Worm (Caenorhabditis elegans) whole organism, L3 larva: ENCODE data around the gene fbxb-95.
"Not testable (repeated sequence)": the region's sequence is repeated elsewhere in the genome, so short reads cannot be mapped to it uniquely, and the experiment has no call there.

Experiments
- R02D3.7 ChIP-seq: fragments of 150-350 bp; optimal IDR thresholded peaks from 2 replicates; lab custom pipeline; 2014; ENCODE audit warnings: missing biosample characterization, missing genetic modification characterization
- ZK546.5 ChIP-seq: sonication (generic microtip); optimal IDR thresholded peaks from 2 replicates; lab custom pipeline; 2017; ENCODE audit warnings: missing biosample characterization, missing genetic modification characterization
- ceh-28 ChIP-seq: fragments of 150-350 bp; optimal IDR thresholded peaks from 2 replicates; lab custom pipeline; 2014; ENCODE audit warnings: missing biosample characterization, missing genetic modification reagents, missing genetic modification characterization
- egl-27 ChIP-seq: sonication (generic microtip); optimal IDR thresholded peaks from 4 replicates; lab custom pipeline; 2017; ENCODE audit warnings: missing biosample characterization, missing genetic modification reagents, missing genetic modification characterization
- egl-5 ChIP-seq: fragments of 150-350 bp; optimal IDR thresholded peaks from 2 replicates; lab custom pipeline; 2017; ENCODE audit warnings: missing biosample characterization, missing genetic modification reagents, missing genetic modification characterization, inconsistent platforms
- elt-1 ChIP-seq: fragments of 150-350 bp; optimal IDR thresholded peaks from 2 replicates; lab custom pipeline; 2014; ENCODE audit warnings: missing biosample characterization, missing genetic modification characterization
- elt-2 ChIP-seq: sonication (generic microtip); optimal IDR thresholded peaks from 2 replicates; lab custom pipeline; 2016; ENCODE audit warnings: missing genetic modification reagents, mild to moderate bottlenecking, missing genetic modification characterization, missing compliant biosample characterization
- elt-3 ChIP-seq, 3 experiments: fragments of 150-350 bp in 1 of 3; sonication (generic microtip) in 2 of 3; optimal IDR thresholded peaks; 2 replicates in 2 of 3; 4 replicates in 1 of 3; lab custom pipeline; 2014 to 2017; ENCODE audit warnings: missing biosample characterization in 3 of 3, missing genetic modification characterization in 3 of 3
- eor-1 ChIP-seq, 2 experiments: fragments of 150-350 bp; optimal IDR thresholded peaks; 2 replicates each; lab custom pipeline; 2014 to 2018; ENCODE audit warnings: missing biosample characterization in 2 of 2, missing genetic modification characterization in 2 of 2
- fkh-10 ChIP-seq: sonication (generic microtip); optimal IDR thresholded peaks from 2 replicates; lab custom pipeline; 2017; ENCODE audit warnings: missing biosample characterization, missing genetic modification reagents, missing genetic modification characterization
- fkh-2 ChIP-seq: fragments of 150-350 bp; optimal IDR thresholded peaks from 2 replicates; lab custom pipeline; 2014; ENCODE audit warnings: missing biosample characterization, missing genetic modification reagents, missing genetic modification characterization
- fos-1 ChIP-seq: fragments of 150-350 bp; optimal IDR thresholded peaks from 2 replicates; lab custom pipeline; 2014; ENCODE audit warnings: missing biosample characterization, missing genetic modification characterization
- lin-15B ChIP-seq: fragments of 150-350 bp; optimal IDR thresholded peaks from 2 replicates; lab custom pipeline; 2014; ENCODE audit warnings: missing biosample characterization, missing genetic modification characterization
- lin-39 ChIP-seq: fragments of 150-350 bp; optimal IDR thresholded peaks from 2 replicates; lab custom pipeline; 2018; ENCODE audit warnings: missing biosample characterization, missing genetic modification reagents, missing genetic modification characterization
- mdl-1 ChIP-seq: fragments of 150-350 bp; optimal IDR thresholded peaks from 2 replicates; lab custom pipeline; 2014; ENCODE audit warnings: missing biosample characterization, missing genetic modification characterization
- mml-1 ChIP-seq: fragments of 150-350 bp; sonication (generic microtip); optimal IDR thresholded peaks from 3 replicates; lab custom pipeline; 2014; ENCODE audit warnings: missing biosample characterization, missing genetic modification characterization
- nhr-11 ChIP-seq: fragments of 150-350 bp; optimal IDR thresholded peaks from 2 replicates; lab custom pipeline; 2014; ENCODE audit warnings: missing biosample characterization, missing genetic modification characterization
- nhr-23 ChIP-seq: fragments of 150-350 bp; optimal IDR thresholded peaks from 2 replicates; lab custom pipeline; 2014; ENCODE audit warnings: missing biosample characterization, missing genetic modification reagents, missing genetic modification characterization
- nhr-28 ChIP-seq: fragments of 150-350 bp; optimal IDR thresholded peaks from 2 replicates; lab custom pipeline; 2014; ENCODE audit warnings: missing biosample characterization, missing genetic modification characterization
- nhr-43 ChIP-seq: sonication (generic microtip); optimal IDR thresholded peaks from 2 replicates; lab custom pipeline; 2016; ENCODE audit warnings: mild to moderate bottlenecking, missing genetic modification characterization, missing compliant biosample characterization; ENCODE audit not compliant: poor library complexity, severe bottlenecking
- nhr-67 ChIP-seq: fragments of 150-350 bp; optimal IDR thresholded peaks from 2 replicates; lab custom pipeline; 2014; ENCODE audit warnings: missing biosample characterization, missing genetic modification characterization
- nhr-76 ChIP-seq: fragments of 150-350 bp; sonication (generic microtip); optimal IDR thresholded peaks from 5 replicates; lab custom pipeline; 2014; ENCODE audit warnings: missing biosample characterization, missing genetic modification characterization
- nhr-77 ChIP-seq: fragments of 150-350 bp; optimal IDR thresholded peaks from 2 replicates; lab custom pipeline; 2014; ENCODE audit warnings: missing biosample characterization, missing genetic modification characterization
- pha-4 ChIP-seq: fragments of 150-350 bp; optimal IDR thresholded peaks from 2 replicates; lab custom pipeline; 2014; ENCODE audit warnings: missing biosample characterization, missing genetic modification reagents, missing genetic modification characterization
- pqm-1 ChIP-seq: fragments of 150-350 bp; optimal IDR thresholded peaks from 2 replicates; lab custom pipeline; 2017; ENCODE audit warnings: missing biosample characterization, missing genetic modification characterization, inconsistent platforms
- sea-2 ChIP-seq: fragments of 150-350 bp; sonication (generic microtip); optimal IDR thresholded peaks from 4 replicates; lab custom pipeline; 2014; ENCODE audit warnings: missing biosample characterization, missing genetic modification reagents, missing genetic modification characterization
- skn-1 ChIP-seq: fragments of 150-350 bp; optimal IDR thresholded peaks from 2 replicates; lab custom pipeline; 2014; ENCODE audit warnings: missing biosample characterization, missing genetic modification characterization
- unc-39 ChIP-seq: sonication (generic microtip); optimal IDR thresholded peaks from 4 replicates; lab custom pipeline; 2017; ENCODE audit warnings: missing biosample characterization, missing genetic modification characterization
- unc-62 ChIP-seq: fragments of 150-350 bp; sonication (generic microtip); optimal IDR thresholded peaks from 4 replicates; lab custom pipeline; 2014; ENCODE audit warnings: missing biosample characterization, missing genetic modification reagents, missing genetic modification characterization
- zag-1 ChIP-seq: fragments of 150-350 bp; optimal IDR thresholded peaks from 2 replicates; lab custom pipeline; 2014; ENCODE audit warnings: missing biosample characterization, missing genetic modification characterization
- ztf-11 ChIP-seq: fragments of 150-350 bp; optimal IDR thresholded peaks from 2 replicates; lab custom pipeline; 2014; ENCODE audit warnings: missing biosample characterization, missing genetic modification characterization
- ztf-4 ChIP-seq: fragments of 150-350 bp; optimal IDR thresholded peaks from 2 replicates; lab custom pipeline; 2014; ENCODE audit warnings: missing biosample characterization, missing genetic modification characterization

The fbxb-95 gene

DNA sequence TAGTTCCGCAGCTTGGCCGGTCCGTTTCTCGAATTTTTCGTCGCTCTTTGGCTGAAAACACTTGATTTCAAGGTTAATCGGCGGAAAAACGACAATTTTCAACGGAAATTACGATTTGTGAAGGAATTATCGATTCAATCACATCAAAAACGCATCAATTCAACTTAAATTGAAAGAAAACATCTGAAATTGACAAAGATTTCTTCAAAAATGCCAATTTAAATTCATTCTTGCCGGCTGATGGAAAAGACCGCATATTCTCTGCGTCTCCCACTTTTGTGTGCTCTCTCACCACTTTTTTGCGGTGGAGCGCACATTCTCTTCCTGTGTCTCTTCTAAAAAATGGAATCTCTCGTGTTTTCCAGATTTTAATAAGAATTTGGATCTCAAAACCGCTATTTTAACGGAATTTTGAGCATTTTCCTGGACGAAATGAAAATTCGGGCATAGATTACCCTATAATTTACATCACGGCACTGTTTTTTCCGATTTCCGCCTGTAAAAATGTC, 7.1 kb downstream of the fbxb-95 start, which contains the start of gene C16C4.18:
Gene C16C4.18, minus strand, starts transcription at position 51 of the 509 bp plus-strand sequence.
- TF ChIP-seq ztf-11 (tag; lab: Kevin White, UChicago); fos-1 (tag; lab: Kevin White, UChicago); elt-3 (tag; optimal IDR thresholded peaks at IDR 0.05; lab: Kevin White, UChicago): not testable (repeated sequence)

DNA sequence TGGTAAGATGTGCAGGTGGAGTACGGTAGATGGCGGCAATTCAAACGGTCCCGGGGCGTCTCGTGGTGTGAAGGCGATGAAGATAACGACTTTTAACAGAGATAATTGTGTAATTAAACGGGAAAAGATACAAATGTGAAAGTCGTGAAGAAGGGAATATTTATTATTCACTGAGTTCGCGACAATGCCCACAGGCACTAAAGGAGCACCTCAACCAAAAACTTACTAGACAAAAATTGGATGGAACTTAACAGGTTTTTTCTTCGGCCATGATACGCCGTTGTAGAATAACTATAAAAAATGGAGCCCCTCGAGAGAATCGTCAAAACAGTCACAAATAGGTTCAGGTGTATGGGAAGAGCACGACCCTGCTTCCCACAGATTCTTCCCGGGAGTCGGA, 8.1 kb downstream of the fbxb-95 start, which contains the start of gene fbxb-98:
Gene fbxb-98, plus strand, starts transcription at position 301 of the 400 bp plus-strand sequence.
- TF ChIP-seq nhr-28, nhr-43, nhr-77 (tag; lab: Kevin White, UChicago): not testable (repeated sequence)

- TF ChIP-seq elt-1 (tag; lab: Kevin White, UChicago) (no peak), pha-4 (no peak), nhr-76 (tag; lab: Kevin White, UChicago) (no peak), mml-1 (tag; lab: Kevin White, UChicago) (no peak), nhr-77 (tag; lab: Kevin White, UChicago) (no peak), unc-39 (tag; lab: Kevin White, UChicago) (no peak), zag-1 (tag; lab: Kevin White, UChicago) (no peak), fos-1 (tag; lab: Kevin White, UChicago) (no peak), lin-39 (tag; lab: Kevin White, UChicago) (no peak), ztf-4 (tag; lab: Kevin White, UChicago) (no peak), ceh-28 (tag; lab: Kevin White, UChicago) (no peak), nhr-67 (tag; lab: Kevin White, UChicago) (no peak), skn-1 (no peak), ZK546.5 (tag; lab: Kevin White, UChicago) (no peak), fkh-2 (tag; lab: Kevin White, UChicago) (no peak), egl-27 (tag; lab: Kevin White, UChicago) (no peak), ztf-11 (tag; lab: Kevin White, UChicago) (no peak), nhr-28 (tag; lab: Kevin White, UChicago) (no peak), nhr-11 (tag; lab: Kevin White, UChicago) (no peak)
Observed at ce11 chrII:1864278-1864677, 10.1 kb downstream of the fbxb-95 start, which contains the start of gene C16C4.17. TSS of gene C16C4.17 (plus strand) at chrII:1864578.

DNA sequence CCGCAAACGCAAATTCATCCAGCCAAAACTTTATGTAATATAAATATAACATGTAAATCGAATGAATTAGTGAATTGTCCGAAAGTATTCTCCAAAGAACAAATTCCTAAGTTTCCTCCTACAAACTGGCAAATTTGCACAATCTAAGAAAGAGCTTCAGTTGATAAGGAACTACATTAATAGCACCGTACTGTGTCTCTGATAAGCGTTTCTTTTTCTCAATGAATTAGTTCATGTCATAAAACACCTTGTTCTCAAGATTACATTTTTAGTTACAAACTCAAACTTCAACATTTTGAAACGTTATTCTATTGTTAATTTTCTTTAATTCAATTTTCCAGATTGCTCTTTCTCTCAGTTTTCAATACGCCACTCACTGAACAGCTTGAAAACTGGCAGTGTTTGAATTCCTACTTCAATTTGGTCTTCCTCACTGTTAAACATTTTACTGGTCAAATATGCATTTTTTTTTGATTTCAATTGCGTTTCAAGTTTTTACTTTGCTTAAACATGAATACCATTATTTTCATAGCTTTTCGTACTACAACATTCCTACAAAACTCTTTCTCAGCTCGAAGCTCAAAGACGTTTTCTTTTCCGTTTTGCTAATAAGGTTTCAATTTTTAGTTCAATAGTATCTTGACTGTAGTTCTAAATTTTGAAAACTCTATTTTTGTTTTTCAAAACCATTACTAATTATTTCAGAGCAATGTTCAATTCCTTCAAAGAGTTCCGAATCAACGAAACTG, 11.7 kb downstream of the fbxb-95 start, which contains the start of gene math-15:
Gene math-15, plus strand, starts transcription at position 699 of the 749 bp plus-strand sequence.
- TF ChIP-seq egl-5 (tag; lab: Kevin White, UChicago): no peak
- TF ChIP-seq elt-1 (tag; lab: Kevin White, UChicago): no peak
- TF ChIP-seq elt-2 (tag; lab: Kevin White, UChicago): peak; percentile 67
- no peak for TF ChIP-seq mml-1 (tag; lab: Kevin White, UChicago)
- no peak for TF ChIP-seq ZK546.5 (tag; lab: Kevin White, UChicago)
- no peak for TF ChIP-seq nhr-23
- TF ChIP-seq sea-2 (GFP tag; lab: Kevin White, UChicago): no peak
- TF ChIP-seq lin-15B (tag; lab: Kevin White, UChicago): no peak
- peak; percentile 11 for TF ChIP-seq pqm-1 (tag; lab: Kevin White, UChicago)
- TF ChIP-seq fkh-10 (GFP tag; lab: Kevin White, UChicago): no peak
- no peak for TF ChIP-seq R02D3.7 (tag; lab: Kevin White, UChicago)
- TF ChIP-seq unc-62 (GFP tag; lab: Kevin White, UChicago): no peak
- no peak for TF ChIP-seq unc-39 (tag; lab: Kevin White, UChicago)

ce11 chrII:1869120-1869519, 14.9 kb downstream of the fbxb-95 start, which contains the start of gene math-14:
TSS of gene math-14 (plus strand) at chrII:1869420.
- TF ChIP-seq eor-1 (tag; optimal IDR thresholded peaks at IDR 0.05; lab: Kevin White, UChicago): no peak
- peak; percentile 29 for TF ChIP-seq elt-2 (tag; lab: Kevin White, UChicago)
- TF ChIP-seq mdl-1 (tag; lab: Kevin White, UChicago): no peak
